Fruit fly (Drosophila melanogaster): ENCODE measurements around the gene Argk2.

The Argk2 gene

DNA sequence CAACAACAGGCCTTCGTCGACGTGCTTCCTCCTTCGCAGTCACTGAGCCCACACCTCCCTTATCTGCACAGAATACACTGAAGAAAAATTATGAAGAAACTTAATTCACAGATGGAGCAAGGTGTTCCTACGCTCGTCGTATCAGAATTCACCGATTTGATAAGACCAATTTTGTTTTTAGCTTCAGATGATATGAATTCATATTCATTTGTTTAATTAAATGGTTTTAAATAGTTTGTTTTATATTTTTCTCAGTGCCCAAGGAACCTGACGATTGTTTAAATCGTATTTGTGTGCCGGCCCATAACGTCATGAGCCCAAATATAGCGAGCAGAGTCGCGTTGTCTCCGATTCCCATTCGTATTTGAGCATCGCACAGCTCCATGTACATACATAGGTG, 23.6 kb upstream of the Argk2 start (continued):
- TF ChIP-seq jing (GFP tag; optimal IDR thresholded peaks at IDR 0.05): peak; percentile 30
- TF ChIP-seq ind (GFP tag; optimal IDR thresholded peaks at IDR 0.05): peak; percentile 37
- TF ChIP-seq Dip3 (GFP tag; optimal IDR thresholded peaks at IDR 0.05): peak; percentile 29
- peak; percentile 29; the same call in 1 of the 3 replicates for TF ChIP-seq otp (GFP tag; IDR thresholded peaks at IDR 0.05)
- peak; percentile 78 for TF ChIP-seq CG12391 (tag; optimal IDR thresholded peaks at IDR 0.05)
- no peak for TF ChIP-seq CG7928 (GFP tag; optimal IDR thresholded peaks at IDR 0.05)
- TF ChIP-seq Sry-β (GFP tag; optimal IDR thresholded peaks at IDR 0.05): no peak
- TF ChIP-seq tap (tag; optimal IDR thresholded peaks at IDR 0.05): peak; percentile 41
- TF ChIP-seq Rfx (GFP tag; IDR thresholded peaks at IDR 0.05): peak; percentile 38
- peak; percentile 97 for TF ChIP-seq sens (GFP tag)
- TF ChIP-seq schlank (tag; optimal IDR thresholded peaks at IDR 0.05): no peak
- TF ChIP-seq CG1792 (GFP tag; optimal IDR thresholded peaks at IDR 0.05): peak; percentile 53
- TF ChIP-seq az2 (GFP tag; optimal IDR thresholded peaks at IDR 0.05): peak; percentile 71
- TF ChIP-seq CG10209 (GFP tag; optimal IDR thresholded peaks at IDR 0.05): peak; percentile 75
- peak; percentile 83 for TF ChIP-seq CG10979 (tag; optimal IDR thresholded peaks at IDR 0.05)
- TF ChIP-seq Nf-YB (GFP tag; optimal IDR thresholded peaks at IDR 0.05): no peak
- no peak for TF ChIP-seq CG2889 (GFP tag; IDR thresholded peaks at IDR 0.05)
- peak; percentile 63 for TF ChIP-seq CG7556 (GFP tag; optimal IDR thresholded peaks at IDR 0.05)
- peak; percentile 58 for TF ChIP-seq Ssrp (tag; optimal IDR thresholded peaks at IDR 0.05)
- TF ChIP-seq CG9609 (GFP tag; optimal IDR thresholded peaks at IDR 0.05): peak; percentile 58
- TF ChIP-seq Hmr (GFP tag; optimal IDR thresholded peaks at IDR 0.05): peak; percentile 28
- TF ChIP-seq lilli (GFP tag; optimal IDR thresholded peaks at IDR 0.05): peak; percentile 73
- TF ChIP-seq Dip2 (GFP tag; IDR thresholded peaks at IDR 0.05): no peak
- TF ChIP-seq bcd (GFP tag; optimal IDR thresholded peaks at IDR 0.05): peak; percentile 43
- TF ChIP-seq run (tag; optimal IDR thresholded peaks at IDR 0.05): no peak
- no peak for TF ChIP-seq pzg (GFP tag; optimal IDR thresholded peaks at IDR 0.05)
- no peak for TF ChIP-seq CG7357 (GFP tag; IDR thresholded peaks at IDR 0.05)
- TF ChIP-seq CG10462 (GFP tag; optimal IDR thresholded peaks at IDR 0.05): peak; percentile 61
- TF ChIP-seq onecut (GFP tag; IDR thresholded peaks at IDR 0.05): peak; percentile 57
- TF ChIP-seq disco-r (GFP tag; optimal IDR thresholded peaks at IDR 0.05): no peak
- TF ChIP-seq cas (GFP tag; IDR thresholded peaks at IDR 0.05): no peak
- TF ChIP-seq CG2120 (GFP tag; optimal IDR thresholded peaks at IDR 0.05): peak; percentile 60
- no peak for TF ChIP-seq CG7745 (tag; optimal IDR thresholded peaks at IDR 0.05)
- TF ChIP-seq ken (GFP tag; IDR thresholded peaks at IDR 0.05): no peak
- peak; percentile 2 for TF ChIP-seq Bteb2 (GFP tag; optimal IDR thresholded peaks at IDR 0.05)
- 0 out of 2 replicates have a peak, but pooled peaks have one; percentile 12 for TF ChIP-seq ap (GFP tag; IDR thresholded peaks at IDR 0.05)
- TF ChIP-seq nerfin-1 (tag; optimal IDR thresholded peaks at IDR 0.05): peak; percentile 53
- peak; percentile 19; the same call in 1 of the 2 replicates for TF ChIP-seq Gsc (GFP tag; IDR thresholded peaks at IDR 0.05)
- peak; percentile 65 for TF ChIP-seq tgo (GFP tag; IDR thresholded peaks at IDR 0.05)
- TF ChIP-seq CG6175 (GFP tag; IDR thresholded peaks at IDR 0.05): no peak
- peak; percentile 75 for TF ChIP-seq CG10267 (tag; optimal IDR thresholded peaks at IDR 0.05)
- peak; percentile 39 for TF ChIP-seq NfI (GFP tag; optimal IDR thresholded peaks at IDR 0.05)
- peak; percentile 87 for TF ChIP-seq CG10959 (GFP tag; IDR thresholded peaks at IDR 0.05)
- TF ChIP-seq Jarid2 (GFP tag; optimal IDR thresholded peaks at IDR 0.05): no peak
- TF ChIP-seq row (GFP tag; IDR thresholded peaks at IDR 0.05): peak; percentile 75
- TF ChIP-seq ci (GFP tag; IDR thresholded peaks at IDR 0.05): peak; percentile 66
- TF ChIP-seq CG4854 (GFP tag; optimal IDR thresholded peaks at IDR 0.05): peak; percentile 29
- no peak for TF ChIP-seq ftz-f1 (GFP tag; optimal IDR thresholded peaks at IDR 0.05)
- no peak for TF ChIP-seq ash1 (GFP tag; optimal IDR thresholded peaks at IDR 0.05)
- peak; percentile 17 for TF ChIP-seq Myb (GFP tag; optimal IDR thresholded peaks at IDR 0.05)
- TF ChIP-seq B-H1 (GFP tag; IDR thresholded peaks at IDR 0.05): no peak
- TF ChIP-seq Xrp1 (GFP tag; IDR thresholded peaks at IDR 0.05): peak; percentile 85
